Fruit fly (Drosophila melanogaster) whole organism, wandering third instar larva: ENCODE measurements around the gene Bx.
A peak's percentile ranks its signal among the peaks of the same experiment; 100 is the strongest.

Source experiments
- Abd-B ChIP-seq: fragments of >200 bp; optimal IDR thresholded peaks from 2 replicates; lab custom pipeline; 2017; ENCODE audit warnings: missing biosample characterization, missing genetic modification characterization
- CG32264 ChIP-seq: fragments of 200-800 bp; sonication (Bioruptor generic); optimal IDR thresholded peaks from 2 replicates; lab custom pipeline; 2016; ENCODE audit warnings: missing biosample characterization, missing genetic modification characterization
- CG9705 ChIP-seq: fragments of 200-800 bp; sonication (Bioruptor generic); optimal IDR thresholded peaks from 2 replicates; lab custom pipeline; 2018; ENCODE audit warnings: missing biosample characterization, mild to moderate bottlenecking, missing genetic modification characterization
- CrebA ChIP-seq: fragments of 200-800 bp; sonication (Bioruptor generic); optimal IDR thresholded peaks from 2 replicates; lab custom pipeline; 2016; ENCODE audit warnings: missing biosample characterization, mild to moderate bottlenecking, missing genetic modification characterization, borderline replicate concordance
- Dfd ChIP-seq: fragments of >200 bp; optimal IDR thresholded peaks from 2 replicates; lab custom pipeline; 2017; ENCODE audit warnings: missing biosample characterization, missing genetic modification characterization
- Dif ChIP-seq: fragments of 200-275, 200-300 bp; sonication (Bioruptor generic); optimal IDR thresholded peaks from 2 replicates; lab custom pipeline; 2018; ENCODE audit warnings: missing biosample characterization, missing genetic modification characterization; ENCODE audit not compliant: partially characterized antibody
- GATAd ChIP-seq: sonication (Bioruptor generic); optimal IDR thresholded peaks from 2 replicates; lab custom pipeline; 2016; ENCODE audit warnings: missing biosample characterization, missing genetic modification characterization
- HLH106 ChIP-seq: fragments of 200-800 bp; optimal IDR thresholded peaks from 3 replicates; lab custom pipeline; 2019; ENCODE audit warnings: missing biosample characterization, mild to moderate bottlenecking, missing genetic modification characterization, moderate library complexity
- Hnf4 ChIP-seq: fragments of 200-800 bp; sonication (Bioruptor generic); optimal IDR thresholded peaks from 2 replicates; lab custom pipeline; 2016; ENCODE audit warnings: missing biosample characterization, mild to moderate bottlenecking, missing genetic modification characterization
- Hr78 ChIP-seq: fragments of >200 bp; optimal IDR thresholded peaks from 2 replicates; lab custom pipeline; 2017; ENCODE audit warnings: missing biosample characterization, missing genetic modification characterization
- Hr83 ChIP-seq: fragments of 200-300 bp; sonication (Bioruptor generic); optimal IDR thresholded peaks from 2 replicates; lab custom pipeline; 2016; ENCODE audit warnings: missing biosample characterization, mild to moderate bottlenecking, missing genetic modification characterization, moderate library complexity; ENCODE audit not compliant: poor library complexity, severe bottlenecking
- Jra ChIP-seq: sonication (Bioruptor generic); optimal IDR thresholded peaks from 2 replicates; lab custom pipeline; 2016; ENCODE audit warnings: missing biosample characterization, missing genetic modification characterization
- Mio ChIP-seq: sonication (Bioruptor generic); optimal IDR thresholded peaks from 2 replicates; lab custom pipeline; 2016; ENCODE audit warnings: missing biosample characterization, missing genetic modification characterization
- Myc ChIP-seq: fragments of >200 bp; optimal IDR thresholded peaks from 2 replicates; lab custom pipeline; 2017
- N ChIP-seq: fragments of >200 bp; optimal IDR thresholded peaks from 2 replicates; lab custom pipeline; 2018; ENCODE audit warnings: missing biosample characterization, missing external identifiers, missing genetic modification characterization
- OdsH ChIP-seq: fragments of 200-800 bp; sonication (Bioruptor generic); optimal IDR thresholded peaks from 2 replicates; lab custom pipeline; 2016; ENCODE audit warnings: missing biosample characterization, mild to moderate bottlenecking, missing genetic modification characterization
- Rel ChIP-seq, 2 experiments: fragments of 200-800 bp; sonication (Bioruptor generic) in 1 of 2; optimal IDR thresholded peaks; 2 replicates in 1 of 2; 3 replicates in 1 of 2; lab custom pipeline; 2016 to 2019; ENCODE audit warnings: mild to moderate bottlenecking in 2 of 2, missing biosample characterization in 2 of 2, missing genetic modification characterization in 2 of 2, moderate library complexity in 1 of 2
- Sp1 ChIP-seq: fragments of 200-800 bp; sonication (Bioruptor generic); optimal IDR thresholded peaks from 3 replicates; lab custom pipeline; 2019; ENCODE audit warnings: missing biosample characterization, mild to moderate bottlenecking, missing genetic modification characterization, moderate library complexity
- Vsx2 ChIP-seq: fragments of 200-300, 225-300 bp; sonication (Bioruptor generic); optimal IDR thresholded peaks from 2 replicates; lab custom pipeline; 2018; ENCODE audit warnings: missing biosample characterization, missing genetic modification characterization; ENCODE audit not compliant: partially characterized antibody
- br ChIP-seq: fragments of 200-800 bp; sonication (Bioruptor generic); optimal IDR thresholded peaks from 2 replicates; lab custom pipeline; 2016; ENCODE audit warnings: missing biosample characterization, missing genetic modification characterization
- brk ChIP-seq: fragments of 200-800 bp; sonication (Bioruptor generic); optimal IDR thresholded peaks from 2 replicates; lab custom pipeline; 2016; ENCODE audit warnings: missing biosample characterization, mild to moderate bottlenecking, missing genetic modification characterization
- dl ChIP-seq, 2 experiments: fragments of 175-275, 200-275 bp in 1 of 2; fragments of 200-275 bp in 1 of 2; sonication (Bioruptor generic); optimal IDR thresholded peaks; lab custom pipeline; 2018; ENCODE audit warnings: mild to moderate bottlenecking in 2 of 2, missing biosample characterization in 2 of 2, missing genetic modification characterization in 2 of 2, moderate library complexity in 2 of 2; ENCODE audit not compliant: partially characterized antibody in 2 of 2, insufficient read depth in 1 of 2
- dmrt93B ChIP-seq: fragments of 200-800 bp; sonication (Bioruptor generic); optimal IDR thresholded peaks from 2 replicates; lab custom pipeline; 2018; ENCODE audit warnings: missing biosample characterization, mild to moderate bottlenecking, missing genetic modification characterization
- dsf ChIP-seq: sonication (Bioruptor generic); optimal IDR thresholded peaks from 2 replicates; lab custom pipeline; 2016; ENCODE audit warnings: missing biosample characterization, missing genetic modification characterization, borderline replicate concordance
- ey ChIP-seq: fragments of 200-800 bp; sonication (Bioruptor generic); optimal IDR thresholded peaks from 2 replicates; lab custom pipeline; 2016; ENCODE audit warnings: missing biosample characterization, missing genetic modification characterization
- foxo ChIP-seq, 2 experiments: fragments of 200-800 bp; sonication (Bioruptor generic); optimal IDR thresholded peaks; 2 replicates in 1 of 2; 3 replicates in 1 of 2; lab custom pipeline; 2016 to 2017; ENCODE audit warnings: missing biosample characterization in 2 of 2, missing genetic modification characterization in 2 of 2
- fru ChIP-seq: fragments of 200-800 bp; sonication (Bioruptor generic); optimal IDR thresholded peaks from 3 replicates; lab custom pipeline; 2016; ENCODE audit warnings: missing biosample characterization, mild to moderate bottlenecking, missing genetic modification characterization
- h ChIP-seq: fragments of 200-800 bp; sonication (Bioruptor generic); optimal IDR thresholded peaks from 3 replicates; lab custom pipeline; 2016; ENCODE audit warnings: missing biosample characterization, mild to moderate bottlenecking, missing genetic modification characterization
- jim ChIP-seq: fragments of 175-275, 200-325 bp; sonication (Bioruptor generic); optimal IDR thresholded peaks from 2 replicates; lab custom pipeline; 2016; ENCODE audit warnings: missing biosample characterization, mild to moderate bottlenecking, missing genetic modification characterization
- lola ChIP-seq: fragments of >200 bp; optimal IDR thresholded peaks from 2 replicates; lab custom pipeline; 2017; ENCODE audit warnings: missing biosample characterization, missing genetic modification characterization
- pan ChIP-seq: fragments of >200 bp; optimal IDR thresholded peaks from 2 replicates; lab custom pipeline; 2017
- psq ChIP-seq: fragments of 200-800 bp; sonication (Bioruptor generic); optimal IDR thresholded peaks from 3 replicates; lab custom pipeline; 2017; ENCODE audit warnings: missing biosample characterization, mild to moderate bottlenecking, missing genetic modification characterization, moderate library complexity
- rgr ChIP-seq: fragments of 200-800 bp; sonication (Bioruptor generic); optimal IDR thresholded peaks from 3 replicates; lab custom pipeline; 2016; ENCODE audit warnings: missing biosample characterization, mild to moderate bottlenecking, missing genetic modification characterization
- sage ChIP-seq: fragments of 200-800 bp; sonication (Bioruptor generic); optimal IDR thresholded peaks from 2 replicates; lab custom pipeline; 2016; ENCODE audit warnings: missing biosample characterization, mild to moderate bottlenecking, missing genetic modification characterization
- sv ChIP-seq: fragments of 200-800 bp; sonication (Bioruptor generic); optimal IDR thresholded peaks from 3 replicates; lab custom pipeline; 2016; ENCODE audit warnings: missing biosample characterization, missing genetic modification characterization
- tai ChIP-seq: sonication (Bioruptor generic); optimal IDR thresholded peaks from 2 replicates; lab custom pipeline; 2016; ENCODE audit warnings: missing biosample characterization, missing genetic modification characterization
- usp ChIP-seq: fragments of >200 bp; optimal IDR thresholded peaks from 2 replicates; lab custom pipeline; 2017; ENCODE audit warnings: missing biosample characterization, missing genetic modification characterization
- woc ChIP-seq: sonication (Bioruptor generic); optimal IDR thresholded peaks from 2 replicates; lab custom pipeline; 2016; ENCODE audit warnings: missing biosample characterization, mild to moderate bottlenecking, missing genetic modification characterization

The Bx gene

DNA sequence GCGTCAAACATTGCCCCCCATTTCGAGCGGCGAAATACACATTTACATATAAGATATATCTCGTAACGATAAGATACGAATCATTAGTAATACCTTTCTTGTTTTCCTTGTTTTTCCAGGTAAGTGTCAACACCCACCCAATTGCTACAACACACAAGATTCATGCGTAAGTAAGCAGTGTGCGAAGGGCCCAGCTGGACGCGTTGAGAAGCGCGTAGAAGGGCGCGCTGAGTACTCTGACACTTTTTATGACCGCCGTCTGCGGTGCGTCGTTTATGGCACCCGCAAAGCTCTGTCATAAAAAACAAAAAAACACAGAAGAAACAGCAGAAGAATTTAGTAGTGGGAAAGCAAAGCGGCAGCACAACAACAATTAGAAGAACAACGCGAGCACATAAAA lies 32.5 kb downstream of the Bx start:
- no peak for TF ChIP-seq CG32264 (GFP tag; lab: Kevin White, UChicago)
- no peak for TF ChIP-seq Hr83
- no peak for TF ChIP-seq Mio (GFP tag; lab: Kevin White, UChicago)
- TF ChIP-seq sage, result no peak
- no peak for TF ChIP-seq woc (GFP tag; lab: Kevin White, UChicago)
- TF ChIP-seq Jra (GFP tag; lab: Kevin White, UChicago), result no peak
- TF ChIP-seq fru, result no peak
- TF ChIP-seq dl (GFP tag; optimal IDR thresholded peaks at IDR 0.05; lab: Kevin White, UChicago; ENCODE audit: insufficient read depth in 1 of 2, partially characterized antibody in 2 of 2), result no peak
- TF ChIP-seq Hr78 (GFP tag; lab: Kevin White, UChicago), result no peak
- TF ChIP-seq OdsH, result no peak
- no peak for TF ChIP-seq Rel (GFP tag; optimal IDR thresholded peaks at IDR 0.05; lab: Kevin White, UChicago)
- TF ChIP-seq Rel (tag; optimal IDR thresholded peaks at IDR 0.05; lab: Kevin White, UChicago), result no peak

DNA sequence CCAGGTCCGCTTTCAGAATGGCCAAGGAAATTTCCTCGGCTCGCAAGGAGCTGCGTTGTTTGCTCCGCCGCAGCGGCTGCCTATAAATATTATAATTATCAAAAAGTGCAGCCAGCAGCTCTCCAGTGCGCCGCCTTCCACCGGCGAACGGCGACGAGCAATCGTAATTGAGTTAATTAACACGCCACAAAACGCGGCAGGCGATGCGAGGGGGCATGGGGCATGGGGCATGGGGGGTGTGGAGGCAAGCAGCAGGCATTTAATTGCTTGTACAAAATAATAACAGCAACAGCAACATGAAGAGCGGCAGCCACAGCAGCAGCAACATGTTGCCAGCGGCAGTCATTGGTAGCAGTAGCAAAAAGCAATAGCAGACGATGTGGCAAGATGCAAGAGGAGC lies 35.5 kb downstream of the Bx start:
- TF ChIP-seq woc (GFP tag; lab: Kevin White, UChicago) (no peak), Sp1 (no peak), CG32264 (GFP tag; lab: Kevin White, UChicago) (no peak), OdsH (no peak), Dfd (GFP tag; lab: Kevin White, UChicago) (no peak), Myc (lab: Kevin White, UChicago) (no peak), GATAd (GFP tag; lab: Kevin White, UChicago) (no peak), CrebA (no peak), Dif (GFP tag; lab: Kevin White, UChicago) (no peak), foxo (GFP tag; optimal IDR thresholded peaks at IDR 0.05; lab: Kevin White, UChicago) (no peak), Abd-B (GFP tag; lab: Kevin White, UChicago) (no peak), ey (GFP tag; lab: Kevin White, UChicago) (no peak), Hr78 (GFP tag; lab: Kevin White, UChicago) (no peak), dmrt93B (no peak), fru (no peak)
- TF ChIP-seq, all 38 proteins: peak for 0

DNA sequence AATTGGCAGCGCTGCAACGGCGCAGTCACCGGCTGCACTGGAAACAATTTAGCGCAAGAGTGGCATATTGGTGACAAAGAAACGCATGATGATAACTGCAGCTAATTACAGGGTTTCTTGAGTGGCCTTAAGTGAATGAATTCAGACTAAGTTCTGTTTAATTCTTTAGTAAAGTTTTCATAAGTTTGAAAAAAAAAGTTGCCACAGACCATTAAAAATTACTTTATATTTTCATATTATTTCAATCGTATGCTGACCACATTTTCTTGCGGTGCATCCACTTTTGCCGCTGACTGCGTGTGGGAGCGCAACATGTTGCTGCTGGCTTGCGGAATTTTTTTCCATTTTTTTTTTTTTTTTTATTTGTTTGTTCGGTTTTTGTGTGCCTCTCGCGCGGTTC lies 37.2 kb downstream of the Bx start:
- peak; percentile 48 for TF ChIP-seq rgr
- TF ChIP-seq dl (GFP tag; optimal IDR thresholded peaks at IDR 0.05; lab: Kevin White, UChicago; ENCODE audit: insufficient read depth in 1 of 2, partially characterized antibody in 2 of 2), result no peak
- no peak for TF ChIP-seq Dif (GFP tag; lab: Kevin White, UChicago)
- peak; percentile 16 for TF ChIP-seq Jra (GFP tag; lab: Kevin White, UChicago)
- no peak for TF ChIP-seq pan (lab: Kevin White, UChicago)
- no peak for TF ChIP-seq sv
- TF ChIP-seq Hnf4 (GFP tag; lab: Kevin White, UChicago), result peak; percentile 23
- TF ChIP-seq dsf (GFP tag; lab: Kevin White, UChicago), result no peak
- TF ChIP-seq Abd-B (GFP tag; lab: Kevin White, UChicago), result no peak
- TF ChIP-seq br (GFP tag; lab: Kevin White, UChicago), result peak; percentile 71
- TF ChIP-seq Vsx2 (GFP tag; lab: Kevin White, UChicago), result no peak
- TF ChIP-seq CrebA, result no peak
- no peak for TF ChIP-seq tai
- TF ChIP-seq dmrt93B, result peak; percentile 65
- peak; percentile 73 for TF ChIP-seq Sp1
- TF ChIP-seq Hr83, result no peak
- peak; percentile 23 for TF ChIP-seq OdsH
- TF ChIP-seq foxo (GFP tag; optimal IDR thresholded peaks at IDR 0.05; lab: Kevin White, UChicago), result peak in 1 of 2 experiments; percentile 57
- TF ChIP-seq usp (GFP tag; lab: Kevin White, UChicago), result no peak
- TF ChIP-seq fru, result peak; percentile 80
- no peak for TF ChIP-seq lola (GFP tag; lab: Kevin White, UChicago)
- no peak for TF ChIP-seq Mio (GFP tag; lab: Kevin White, UChicago)
- TF ChIP-seq psq (GFP tag; lab: Kevin White, UChicago), result peak; percentile 64
- no peak for TF ChIP-seq brk (GFP tag; lab: Kevin White, UChicago)
- peak; percentile 1 for TF ChIP-seq CG32264 (GFP tag; lab: Kevin White, UChicago)
- TF ChIP-seq jim, result no peak
- TF ChIP-seq HLH106 (tag; lab: Kevin White, UChicago), result peak; percentile 72
- no peak for TF ChIP-seq Rel (GFP tag; optimal IDR thresholded peaks at IDR 0.05; lab: Kevin White, UChicago)
- no peak for TF ChIP-seq Rel (tag; optimal IDR thresholded peaks at IDR 0.05; lab: Kevin White, UChicago)
- TF ChIP-seq sage, result peak; percentile 27
- no peak for TF ChIP-seq Dfd (GFP tag; lab: Kevin White, UChicago)
- TF ChIP-seq ey (GFP tag; lab: Kevin White, UChicago), result peak; percentile 55
- no peak for TF ChIP-seq GATAd (GFP tag; lab: Kevin White, UChicago)
- TF ChIP-seq h, result peak; percentile 62
- TF ChIP-seq Myc (lab: Kevin White, UChicago), result no peak
- TF ChIP-seq woc (GFP tag; lab: Kevin White, UChicago), result peak; percentile 38
- no peak for TF ChIP-seq Hr78 (GFP tag; lab: Kevin White, UChicago)
- no peak for TF ChIP-seq N (GFP tag; lab: Kevin White, UChicago)
- peak; percentile 28 for TF ChIP-seq CG9705 (GFP tag; lab: Kevin White, UChicago)
